Worm (Caenorhabditis elegans) whole organism, late embryonic: Measurements from ENCODE around the gene D1054.9.

ENCODE experiments used
- C38D4.7 ChIP-seq: fragments of 200-800 bp; sonication (Bioruptor generic); optimal IDR thresholded peaks from 2 replicates; lab custom pipeline; 2018; ENCODE audit warnings: mild to moderate bottlenecking, missing genetic modification characterization, moderate library complexity, missing compliant biosample characterization
- K02D7.2 ChIP-seq: sonication (generic microtip); optimal IDR thresholded peaks from 2 replicates; lab custom pipeline; 2017; ENCODE audit warnings: mild to moderate bottlenecking, missing genetic modification characterization, missing compliant biosample characterization
- ahr-1 ChIP-seq: sonication (generic microtip); optimal IDR thresholded peaks from 2 replicates; lab custom pipeline; 2016; ENCODE audit warnings: missing genetic modification characterization, missing compliant biosample characterization
- ceh-14 ChIP-seq: sonication (generic microtip); optimal IDR thresholded peaks from 2 replicates; lab custom pipeline; 2016; ENCODE audit warnings: missing genotype, missing genetic modification characterization, missing compliant biosample characterization
- ceh-19 ChIP-seq: fragments of 200-800 bp; sonication (Bioruptor generic); optimal IDR thresholded peaks from 2 replicates; lab custom pipeline; 2018; ENCODE audit warnings: mild to moderate bottlenecking, missing genetic modification characterization, missing compliant biosample characterization
- ceh-22 ChIP-seq: sonication (generic microtip); optimal IDR thresholded peaks from 2 replicates; lab custom pipeline; 2017; ENCODE audit warnings: missing biosample characterization, missing genetic modification characterization
- ceh-34 ChIP-seq: sonication (generic microtip); optimal IDR thresholded peaks from 2 replicates; lab custom pipeline; 2016; ENCODE audit warnings: mild to moderate bottlenecking, missing genetic modification characterization, missing compliant biosample characterization
- ceh-6 ChIP-seq: fragments of 200-800 bp; sonication (Bioruptor generic); optimal IDR thresholded peaks from 2 replicates; lab custom pipeline; 2018; ENCODE audit warnings: mild to moderate bottlenecking, missing genetic modification characterization, missing compliant biosample characterization
- ceh-9 ChIP-seq: sonication (generic microtip); optimal IDR thresholded peaks from 2 replicates; lab custom pipeline; 2016; ENCODE audit warnings: mild to moderate bottlenecking, missing genetic modification characterization, inconsistent platforms, missing compliant biosample characterization
- dmd-4 ChIP-seq: sonication (generic microtip); optimal IDR thresholded peaks from 2 replicates; lab custom pipeline; 2016; ENCODE audit warnings: borderline replicate concordance, missing genetic modification characterization, missing compliant biosample characterization
- dve-1 ChIP-seq: sonication (generic microtip); optimal IDR thresholded peaks from 2 replicates; lab custom pipeline; 2017; ENCODE audit warnings: antibody characterized with exemption, mild to moderate bottlenecking, missing genetic modification characterization, missing compliant biosample characterization
- elt-2 ChIP-seq: sonication (generic microtip); optimal IDR thresholded peaks from 2 replicates; lab custom pipeline; 2016; ENCODE audit warnings: missing genetic modification reagents, missing genetic modification characterization, missing compliant biosample characterization
- eyg-1 ChIP-seq: sonication (generic microtip); optimal IDR thresholded peaks from 2 replicates; lab custom pipeline; 2016; ENCODE audit warnings: missing genotype, missing genetic modification characterization, missing compliant biosample characterization
- fkh-6 ChIP-seq: sonication (generic microtip); optimal IDR thresholded peaks from 2 replicates; lab custom pipeline; 2016; ENCODE audit warnings: missing genetic modification characterization, missing compliant biosample characterization
- hlh-15 ChIP-seq: sonication (generic microtip); optimal IDR thresholded peaks from 2 replicates; lab custom pipeline; 2016; ENCODE audit warnings: missing genetic modification characterization, missing compliant biosample characterization
- hlh-30 ChIP-seq: sonication (generic microtip); optimal IDR thresholded peaks from 2 replicates; lab custom pipeline; 2017; ENCODE audit warnings: antibody characterized with exemption, missing genetic modification characterization, missing compliant biosample characterization; ENCODE audit not compliant: insufficient read depth
- lim-6 ChIP-seq: sonication (generic microtip); optimal IDR thresholded peaks from 2 replicates; lab custom pipeline; 2016; ENCODE audit warnings: missing genetic modification characterization, missing compliant biosample characterization
- nfya-1 ChIP-seq: sonication (generic microtip); optimal IDR thresholded peaks from 2 replicates; lab custom pipeline; 2017; ENCODE audit warnings: missing genetic modification characterization, mild to moderate bottlenecking, missing compliant biosample characterization, antibody characterized with exemption, moderate library complexity
- npax-4 ChIP-seq: sonication (generic microtip); optimal IDR thresholded peaks from 2 replicates; lab custom pipeline; 2016; ENCODE audit warnings: missing genetic modification characterization, missing compliant biosample characterization
- pag-3 ChIP-seq: sonication (generic microtip); optimal IDR thresholded peaks from 2 replicates; lab custom pipeline; 2016; ENCODE audit warnings: missing compliant biosample characterization, missing genetic modification characterization, borderline replicate concordance
- pat-9 ChIP-seq: fragments of 200-800 bp; sonication (Bioruptor generic); optimal IDR thresholded peaks from 2 replicates; lab custom pipeline; 2018; ENCODE audit warnings: mild to moderate bottlenecking, missing genetic modification characterization, moderate library complexity, missing compliant biosample characterization
- pax-1 ChIP-seq: fragments of 150-350 bp; optimal IDR thresholded peaks from 2 replicates; lab custom pipeline; 2014; ENCODE audit warnings: missing biosample characterization, missing genetic modification characterization
- pha-2 ChIP-seq: sonication (generic microtip); optimal IDR thresholded peaks from 2 replicates; lab custom pipeline; 2017; ENCODE audit warnings: mild to moderate bottlenecking, missing genetic modification characterization, missing compliant biosample characterization
- pha-4 ChIP-seq: fragments of 150-350 bp; optimal IDR thresholded peaks from 2 replicates; lab custom pipeline; 2018; ENCODE audit warnings: missing biosample characterization, missing genetic modification reagents, missing genetic modification characterization
- pros-1 ChIP-seq: fragments of 150-350 bp; optimal IDR thresholded peaks from 2 replicates; lab custom pipeline; 2014; ENCODE audit warnings: missing biosample characterization, missing genetic modification reagents, missing genetic modification characterization
- ref-2 ChIP-seq: sonication (generic microtip); optimal IDR thresholded peaks from 2 replicates; lab custom pipeline; 2016; ENCODE audit warnings: missing genetic modification characterization, missing compliant biosample characterization
- rnt-1 ChIP-seq: sonication (generic microtip); optimal IDR thresholded peaks from 2 replicates; lab custom pipeline; 2016; ENCODE audit warnings: missing genetic modification characterization, missing compliant biosample characterization
- sox-2 ChIP-seq: fragments of 200-800 bp; sonication (Bioruptor generic); IDR thresholded peaks from 2 replicates; pipeline ENCODE4 v1.3.6; 2022; ENCODE audit warnings: missing genetic modification reagents, missing genetic modification characterization, missing compliant biosample characterization
- sox-4 ChIP-seq: sonication (generic microtip); optimal IDR thresholded peaks from 2 replicates; lab custom pipeline; 2017; ENCODE audit warnings: mild to moderate bottlenecking, missing genetic modification characterization, inconsistent platforms, missing compliant biosample characterization
- tbx-2 ChIP-seq: sonication (generic microtip); optimal IDR thresholded peaks from 2 replicates; lab custom pipeline; 2016; ENCODE audit warnings: missing genetic modification characterization, missing compliant biosample characterization
- ttx-3 ChIP-seq: sonication (generic microtip); optimal IDR thresholded peaks from 2 replicates; lab custom pipeline; 2016; ENCODE audit warnings: missing genetic modification reagents, missing genetic modification characterization, missing compliant biosample characterization
- unc-3 ChIP-seq, 2 experiments: fragments of 200-800 bp in 1 of 2; sonication (Bioruptor generic) in 1 of 2; sonication (generic microtip) in 1 of 2; conservative IDR thresholded peaks in 1 of 2; optimal IDR thresholded peaks in 1 of 2; 2 replicates each; pipeline versions ENCODE4 v1.3.6 to Lab custom; 2016 to 2022; ENCODE audit warnings: missing compliant biosample characterization in 2 of 2, missing genetic modification characterization in 2 of 2, missing genetic modification reagents in 1 of 2
- unc-42 ChIP-seq: sonication (generic microtip); optimal IDR thresholded peaks from 2 replicates; lab custom pipeline; 2016; ENCODE audit warnings: missing genotype, missing genetic modification characterization, missing compliant biosample characterization
- unc-55 ChIP-seq: sonication (generic microtip); optimal IDR thresholded peaks from 2 replicates; lab custom pipeline; 2017; ENCODE audit warnings: missing biosample characterization, missing genetic modification reagents, missing genetic modification characterization

D1054.9 gene

ce11 chrV:10824711-10825110 lies 33.9 kb upstream of the D1054.9 start, which contains the start of gene nrx-1:
nrx-1 (plus strand) TSS chrV:10825011.
- TF ChIP-seq nfya-1 (no peak), pat-9 (tag; lab: Kevin White, UChicago) (no peak), ceh-22 (tag; lab: Kevin White, UChicago) (no peak), pha-4 (no peak), unc-55 (no peak), sox-2 (GFP tag; lab: Robert Waterston, UW) (no peak), ceh-14 (tag; lab: Kevin White, UChicago) (no peak), pros-1 (tag; lab: Kevin White, UChicago) (no peak), hlh-30 (tag; lab: Kevin White, UChicago) (no peak), ahr-1 (tag; lab: Kevin White, UChicago) (no peak), K02D7.2 (tag; lab: Kevin White, UChicago) (no peak), npax-4 (tag; lab: Kevin White, UChicago) (no peak), ceh-6 (GFP tag; lab: Kevin White, UChicago) (no peak), hlh-15 (tag; lab: Kevin White, UChicago) (no peak), sox-4 (tag; lab: Kevin White, UChicago) (no peak), pax-1 (tag; lab: Kevin White, UChicago) (no peak), rnt-1 (no peak), ref-2 (tag; lab: Kevin White, UChicago) (no peak)
- TF ChIP-seq, all 69 proteins: peak for 0

DNA sequence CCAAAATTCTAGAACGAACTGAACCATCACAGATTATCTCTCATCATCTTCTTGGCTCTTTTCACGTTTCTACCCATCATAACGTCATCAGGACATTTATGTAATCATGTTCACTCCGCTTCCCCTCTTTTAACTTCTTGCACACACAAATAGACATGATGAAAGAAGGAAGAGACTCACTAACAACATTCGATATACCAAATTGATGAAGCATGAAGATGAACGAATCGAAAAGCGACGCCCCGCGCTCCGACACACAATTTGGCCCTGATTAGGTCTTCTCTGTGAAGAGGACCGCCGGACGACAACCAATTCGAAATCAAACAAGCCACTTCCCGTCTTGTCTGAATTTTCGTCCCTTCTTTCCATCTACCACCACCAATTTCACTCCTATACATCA lies 27.6 kb upstream of the D1054.9 start:
- no peak for TF ChIP-seq ceh-34 (tag; lab: Kevin White, UChicago)
- no peak for TF ChIP-seq pag-3
- peak; percentile 67 for TF ChIP-seq unc-42 (tag; lab: Kevin White, UChicago)
- no peak for TF ChIP-seq ahr-1 (tag; lab: Kevin White, UChicago)
- no peak for TF ChIP-seq pha-2 (tag; lab: Kevin White, UChicago)
- TF ChIP-seq ceh-19 (GFP tag; lab: Kevin White, UChicago) = no peak

DNA sequence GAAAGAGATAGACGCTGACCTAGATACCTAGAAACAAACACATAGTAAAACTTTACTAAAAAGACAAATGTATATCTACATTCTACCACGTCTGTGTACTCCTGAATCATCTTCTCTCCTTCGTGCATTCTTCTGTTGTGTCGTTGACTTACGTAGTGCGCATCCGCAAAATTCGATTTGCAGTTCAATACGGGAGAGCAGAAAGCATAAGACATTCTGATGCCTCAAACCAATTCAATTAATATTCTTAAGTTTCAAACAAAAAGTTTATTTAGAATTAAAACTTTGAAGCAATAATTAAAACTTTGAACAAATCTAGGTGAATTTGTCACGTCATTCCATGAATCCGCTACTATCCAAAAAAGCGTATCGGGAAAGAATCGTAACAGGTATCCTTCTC lies 26.0 kb upstream of the D1054.9 start:
- no peak for TF ChIP-seq dve-1 (tag; lab: Kevin White, UChicago)
- no peak for TF ChIP-seq dmd-4
- no peak for TF ChIP-seq ttx-3 (tag; lab: Kevin White, UChicago)
- TF ChIP-seq unc-3 (GFP tag; conservative IDR thresholded peaks at IDR 0.05; lab: Robert Waterston, UW) = no peak
- TF ChIP-seq unc-3 (tag; optimal IDR thresholded peaks at IDR 0.05; lab: Kevin White, UChicago) = no peak
- TF ChIP-seq tbx-2 = no peak
- peak; percentile 88 for TF ChIP-seq unc-42 (tag; lab: Kevin White, UChicago)
- TF ChIP-seq hlh-30 (tag; lab: Kevin White, UChicago) = no peak
- no peak for TF ChIP-seq lim-6 (tag; lab: Kevin White, UChicago)

DNA sequence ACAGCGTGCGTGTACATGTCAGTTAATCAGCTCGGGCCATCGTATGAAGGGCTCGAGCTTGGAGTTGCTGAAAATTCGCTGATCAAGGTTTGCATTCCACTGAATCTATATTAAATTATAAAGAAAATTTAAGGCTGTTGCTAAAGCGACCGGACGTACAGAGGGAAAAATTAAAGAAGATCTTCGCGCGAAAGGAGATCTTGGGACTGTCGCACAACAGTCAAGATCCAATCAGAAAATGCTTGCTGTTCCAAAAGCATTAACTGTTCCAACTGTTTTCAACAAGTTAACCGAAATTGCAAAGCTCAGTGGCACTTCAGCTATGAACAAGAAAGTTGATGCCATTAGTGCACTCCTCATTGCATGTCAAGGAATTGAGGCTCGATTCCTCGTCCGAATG lies 23.5 kb upstream of the D1054.9 start:
- TF ChIP-seq ceh-9 = no peak
- TF ChIP-seq pat-9 (tag; lab: Kevin White, UChicago) = no peak
- no peak for TF ChIP-seq C38D4.7 (GFP tag; lab: Kevin White, UChicago)
- TF ChIP-seq eyg-1 (tag; lab: Kevin White, UChicago) = no peak
- no peak for TF ChIP-seq pha-2 (tag; lab: Kevin White, UChicago)
- TF ChIP-seq ahr-1 (tag; lab: Kevin White, UChicago) = no peak
- TF ChIP-seq K02D7.2 (tag; lab: Kevin White, UChicago) = no peak
- TF ChIP-seq dve-1 (tag; lab: Kevin White, UChicago) = no peak
- no peak for TF ChIP-seq unc-55
- TF ChIP-seq elt-2 (tag; lab: Kevin White, UChicago) = no peak
- no peak for TF ChIP-seq fkh-6 (tag; lab: Kevin White, UChicago)
- TF ChIP-seq pax-1 (tag; lab: Kevin White, UChicago) = no peak
